Fruit fly (Drosophila melanogaster) whole organism, pupa: ENCODE results near the gene MED15.

Source experiments
- CG10348 ChIP-seq: fragments of 200-800 bp; sonication (Bioruptor generic); IDR thresholded peaks from 2 replicates; pipeline ENCODE4 v1.3.6; 2022; ENCODE audit warnings: missing biosample characterization, missing genetic modification characterization
- CG12605 ChIP-seq: fragments of 200-800 bp; sonication (Bioruptor generic); IDR thresholded peaks from 2 replicates; pipeline ENCODE4 v1.3.6; 2022; ENCODE audit warnings: missing biosample characterization, missing genetic modification characterization
- CG13204 ChIP-seq: fragments of 200-800 bp; sonication (Bioruptor generic); optimal IDR thresholded peaks from 2 replicates; lab custom pipeline; 2018; ENCODE audit warnings: missing biosample characterization, mild to moderate bottlenecking, missing genetic modification characterization, moderate library complexity
- CG14655 ChIP-seq: fragments of 200-800 bp; sonication (Bioruptor generic); optimal IDR thresholded peaks from 3 replicates; lab custom pipeline; 2017; ENCODE audit warnings: mild to moderate bottlenecking, missing biosample characterization, missing genetic modification reagents, missing genetic modification characterization
- CG15710 ChIP-seq: fragments of 200-800 bp; sonication (Bioruptor generic); optimal IDR thresholded peaks from 2 replicates; lab custom pipeline; 2018; ENCODE audit warnings: missing biosample characterization, mild to moderate bottlenecking, missing genetic modification characterization, moderate library complexity
- CG17806 ChIP-seq: fragments of 200-800 bp; sonication (Bioruptor generic); optimal IDR thresholded peaks from 2 replicates; lab custom pipeline; 2018; ENCODE audit warnings: missing biosample characterization, mild to moderate bottlenecking, missing genetic modification characterization, moderate library complexity
- CG32121 ChIP-seq: fragments of 200-800 bp; sonication (Bioruptor generic); IDR thresholded peaks from 2 replicates; pipeline ENCODE4 v1.3.6; 2022; ENCODE audit warnings: missing biosample characterization, missing genetic modification characterization
- CG34367 ChIP-seq: fragments of 200-800 bp; sonication (Bioruptor generic); optimal IDR thresholded peaks from 2 replicates; lab custom pipeline; 2018; ENCODE audit warnings: missing biosample characterization, mild to moderate bottlenecking, missing genetic modification characterization
- CG4496 ChIP-seq: fragments of 200-800 bp; sonication (Bioruptor generic); IDR thresholded peaks from 3 replicates; pipeline ENCODE4 v1.3.6; 2022; ENCODE audit warnings: missing biosample characterization, missing genetic modification characterization
- CG8159 ChIP-seq: fragments of 200-800 bp; sonication (Bioruptor generic); optimal IDR thresholded peaks from 3 replicates; lab custom pipeline; 2018; ENCODE audit warnings: missing biosample characterization, mild to moderate bottlenecking, missing genetic modification characterization, moderate library complexity
- CG8301 ChIP-seq: fragments of 200-800 bp; sonication (Bioruptor generic); optimal IDR thresholded peaks from 2 replicates; lab custom pipeline; 2018; ENCODE audit warnings: missing biosample characterization, mild to moderate bottlenecking, missing genetic modification characterization
- CG9948 ChIP-seq: fragments of 200-800 bp; sonication (Bioruptor generic); optimal IDR thresholded peaks from 2 replicates; lab custom pipeline; 2018; ENCODE audit warnings: missing biosample characterization, mild to moderate bottlenecking, missing genetic modification characterization, moderate library complexity
- D1 ChIP-seq: fragments of 200-800 bp; sonication (Bioruptor generic); optimal IDR thresholded peaks from 2 replicates; lab custom pipeline; 2018; ENCODE audit warnings: missing biosample characterization, mild to moderate bottlenecking, missing genetic modification characterization, moderate library complexity
- EcR ChIP-seq: fragments of 200-800 bp; sonication (Bioruptor generic); optimal IDR thresholded peaks from 3 replicates; lab custom pipeline; 2019; ENCODE audit warnings: missing biosample characterization, missing genetic modification characterization, mild to moderate bottlenecking, moderate library complexity, missing genetic modification reagents
- Ets98B ChIP-seq: fragments of 200-800 bp; sonication (Bioruptor generic); IDR thresholded peaks from 2 replicates; pipeline ENCODE4 v1.3.6; 2022; ENCODE audit warnings: missing biosample characterization, missing genetic modification characterization
- Pif1A ChIP-seq: fragments of 200-800 bp; sonication (Bioruptor generic); optimal IDR thresholded peaks from 3 replicates; lab custom pipeline; 2016; ENCODE audit warnings: missing biosample characterization, missing genetic modification characterization
- Pif1B ChIP-seq: fragments of 200-800 bp; sonication (Bioruptor generic); optimal IDR thresholded peaks from 3 replicates; lab custom pipeline; 2016; ENCODE audit warnings: missing biosample characterization, missing genetic modification characterization
- Snoo ChIP-seq: fragments of 200-800 bp; sonication (Bioruptor generic); optimal IDR thresholded peaks from 3 replicates; lab custom pipeline; 2017; ENCODE audit warnings: missing biosample characterization, mild to moderate bottlenecking, missing genetic modification characterization, inconsistent platforms
- fd96Ca ChIP-seq: fragments of 200-800 bp; sonication (Bioruptor generic); IDR thresholded peaks from 3 replicates; pipeline ENCODE4 v1.3.6; 2022; ENCODE audit warnings: missing biosample characterization, missing genetic modification characterization
- gl ChIP-seq: fragments of 200-800 bp; sonication (Bioruptor generic); optimal IDR thresholded peaks from 2 replicates; lab custom pipeline; 2018; ENCODE audit warnings: missing biosample characterization, mild to moderate bottlenecking, missing genetic modification characterization
- rn ChIP-seq: fragments of 200-800 bp; sonication (Bioruptor generic); IDR thresholded peaks from 2 replicates; pipeline ENCODE4 v1.3.6; 2022; ENCODE audit warnings: missing biosample characterization, missing genetic modification characterization

MED15 gene

DNA sequence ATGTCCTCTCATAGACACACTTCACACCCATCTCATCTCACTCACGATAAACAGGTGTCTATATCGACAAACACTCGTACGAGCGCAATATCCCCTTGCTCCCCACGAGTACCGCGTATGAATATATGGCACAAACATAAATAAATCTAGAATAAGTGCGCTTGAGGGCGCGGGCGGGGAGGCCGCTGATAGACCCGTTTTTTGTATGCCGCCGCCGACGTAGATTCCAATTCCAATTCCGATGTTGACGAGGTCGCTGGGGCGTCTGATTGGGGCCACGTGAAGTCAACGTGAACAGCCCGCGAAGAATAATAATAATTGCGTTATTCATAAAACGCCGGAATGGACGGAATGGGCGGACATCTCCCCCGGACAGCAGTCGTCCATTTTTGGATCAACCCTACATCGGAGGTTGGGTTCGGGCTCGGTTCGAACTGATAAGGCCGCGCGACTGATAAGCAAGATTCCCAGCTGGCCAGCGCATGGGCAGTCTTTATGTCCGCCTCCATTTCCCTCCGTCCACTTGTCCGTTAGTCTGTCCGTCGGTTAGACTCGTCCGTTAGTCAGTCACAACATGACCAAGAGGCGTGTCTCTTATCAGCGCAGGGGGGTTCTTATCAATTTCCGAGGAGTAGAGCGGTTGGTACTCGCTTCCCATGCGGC is 11.6 kb downstream of the MED15 start:
- TF ChIP-seq CG32121 (GFP tag; lab: Robert Waterston, UW) (no peak), CG8159 (tag; lab: Kevin White, UChicago) (no peak), CG12605 (GFP tag; lab: Robert Waterston, UW) (no peak), gl (tag; lab: Kevin White, UChicago) (no peak), CG34367 (tag; lab: Kevin White, UChicago) (no peak), CG17806 (no peak), Pif1B (no peak), CG13204 (GFP tag; lab: Kevin White, UChicago) (peak; percentile 30), Snoo (tag; lab: Kevin White, UChicago) (no peak), CG14655 (GFP tag; lab: Kevin White, UChicago) (no peak), fd96Ca (GFP tag; lab: Robert Waterston, UW) (no peak), Pif1A (GFP tag; lab: Kevin White, UChicago) (peak; percentile 15), Ets98B (GFP tag; lab: Robert Waterston, UW) (no peak), CG15710 (tag; lab: Kevin White, UChicago) (no peak), rn (no peak), CG4496 (GFP tag; lab: Robert Waterston, UW) (peak; percentile 12; the same call in 1 of the 3 replicates), EcR (GFP tag; lab: Kevin White, UChicago) (peak; percentile 81), D1 (no peak), CG10348 (GFP tag; lab: Robert Waterston, UW) (no peak), CG8301 (no peak), CG9948 (tag; lab: Kevin White, UChicago) (no peak)

dm6 chr2L:485127-485824 is 12.5 kb downstream of the MED15 start:
- TF ChIP-seq Ets98B (GFP tag; lab: Robert Waterston, UW) = no peak
- TF ChIP-seq CG8301 = no peak
- no peak for TF ChIP-seq gl (tag; lab: Kevin White, UChicago)
- peak; percentile 97 for TF ChIP-seq EcR (GFP tag; lab: Kevin White, UChicago)
- no peak for TF ChIP-seq CG12605 (GFP tag; lab: Robert Waterston, UW)
- no peak for TF ChIP-seq CG34367 (tag; lab: Kevin White, UChicago)
- TF ChIP-seq, all 21 proteins: peak for 1

DNA sequence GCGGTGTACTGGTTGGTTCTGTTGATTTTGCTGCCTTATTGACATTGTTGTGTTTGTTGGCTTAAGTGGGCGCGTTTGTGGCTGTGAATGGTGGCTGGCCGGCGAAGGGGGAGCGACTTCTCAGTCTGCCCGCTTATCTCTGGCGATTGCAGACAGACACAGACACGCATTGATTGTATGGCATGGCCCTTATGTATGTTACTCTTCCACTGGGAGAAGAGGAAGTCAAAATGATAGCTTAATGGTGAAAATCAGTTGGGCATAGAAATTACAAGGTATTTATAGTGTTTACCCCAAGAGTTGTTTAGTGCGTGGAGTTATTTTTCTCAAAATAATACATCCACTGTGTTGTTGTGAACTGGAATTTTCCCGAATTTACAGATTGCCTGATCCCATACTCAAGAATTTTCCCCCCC is 13.0 kb downstream of the MED15 start:
- TF ChIP-seq CG13204 (GFP tag; lab: Kevin White, UChicago) (peak; percentile 92), fd96Ca (GFP tag; lab: Robert Waterston, UW) (peak; percentile 76), CG15710 (tag; lab: Kevin White, UChicago) (peak; percentile 49), CG14655 (GFP tag; lab: Kevin White, UChicago) (peak; percentile 66), CG12605 (GFP tag; lab: Robert Waterston, UW) (peak; percentile 48), Pif1A (GFP tag; lab: Kevin White, UChicago) (peak; percentile 92), CG17806 (peak; percentile 43), CG4496 (GFP tag; lab: Robert Waterston, UW) (peak; percentile 88), gl (tag; lab: Kevin White, UChicago) (peak; percentile 89), Pif1B (peak; percentile 87), EcR (GFP tag; lab: Kevin White, UChicago) (peak; percentile 90), D1 (no peak), Snoo (tag; lab: Kevin White, UChicago) (peak; percentile 86), Ets98B (GFP tag; lab: Robert Waterston, UW) (peak; percentile 80), CG34367 (tag; lab: Kevin White, UChicago) (peak; percentile 70), CG10348 (GFP tag; lab: Robert Waterston, UW) (no peak), CG32121 (GFP tag; lab: Robert Waterston, UW) (peak; percentile 77; the same call in 1 of the 2 replicates), CG9948 (tag; lab: Kevin White, UChicago) (peak; percentile 12), rn (0 out of 2 replicates have a peak, but pooled peaks have one; percentile 28), CG8159 (tag; lab: Kevin White, UChicago) (peak; percentile 55), CG8301 (peak; percentile 52)

DNA sequence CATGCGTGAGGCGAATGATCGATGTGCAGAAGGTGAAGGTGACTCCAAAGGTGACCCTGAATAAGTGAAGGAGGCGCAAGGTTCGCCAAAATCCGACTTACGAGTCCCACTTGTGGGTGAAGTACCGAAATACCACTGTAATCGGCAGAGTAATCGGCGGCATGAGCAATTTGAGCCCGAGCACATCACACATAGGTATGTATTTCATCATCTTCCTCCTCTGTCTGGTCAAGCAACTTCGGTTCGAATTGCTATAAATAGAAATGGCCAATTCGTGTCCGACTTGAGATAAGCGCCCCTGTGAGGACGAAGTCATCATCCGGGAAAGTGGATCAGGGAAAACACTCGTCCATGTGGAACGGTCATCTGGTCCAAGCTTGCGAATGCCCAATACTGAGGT is 14.4 kb downstream of the MED15 start:
- TF ChIP-seq CG13204 (GFP tag; lab: Kevin White, UChicago) (no peak), CG32121 (GFP tag; lab: Robert Waterston, UW) (no peak), CG8301 (no peak), CG10348 (GFP tag; lab: Robert Waterston, UW) (no peak), CG12605 (GFP tag; lab: Robert Waterston, UW) (no peak), EcR (GFP tag; lab: Kevin White, UChicago) (peak; percentile 54)

DNA sequence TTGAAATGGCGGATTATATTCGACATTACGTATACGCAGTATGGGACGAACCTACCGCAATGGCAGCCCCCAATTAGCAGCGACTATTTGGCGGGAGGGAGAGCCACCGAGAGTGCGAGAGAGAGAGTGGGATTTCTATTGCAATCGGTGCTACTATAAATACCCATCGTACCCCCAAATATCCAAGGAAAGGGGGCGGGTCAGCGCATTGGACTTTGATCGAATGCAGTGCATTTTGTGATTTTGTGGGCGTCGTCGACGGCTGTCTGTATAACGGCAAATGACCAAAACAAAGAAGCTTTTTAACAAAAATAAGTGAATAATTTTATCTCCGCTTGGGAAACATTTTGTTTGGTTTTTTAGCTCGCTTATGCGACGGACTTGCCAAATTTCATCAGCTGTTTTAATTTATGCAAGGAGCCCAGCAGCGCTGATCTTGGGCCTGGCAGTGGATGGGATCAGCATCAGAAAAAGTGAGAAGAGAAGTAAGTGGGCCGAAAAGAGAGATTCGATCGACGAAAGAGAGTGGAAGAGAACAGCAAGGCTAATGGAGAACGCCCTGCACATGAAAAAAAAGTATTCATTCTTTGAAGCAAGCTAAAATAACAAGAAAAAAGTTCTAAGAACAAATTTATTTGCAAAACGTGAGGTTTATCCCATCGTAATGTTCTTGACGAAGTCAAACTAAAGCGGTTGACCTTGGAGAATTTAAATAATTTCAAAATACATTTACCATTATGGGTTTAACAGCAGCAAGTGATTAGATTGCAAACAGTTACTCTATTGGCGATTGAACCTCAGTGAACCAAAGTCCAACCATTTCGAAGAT is 15.1 kb downstream of the MED15 start:
- no peak for TF ChIP-seq gl (tag; lab: Kevin White, UChicago)
- no peak for TF ChIP-seq fd96Ca (GFP tag; lab: Robert Waterston, UW)
- TF ChIP-seq rn = no peak
- TF ChIP-seq CG32121 (GFP tag; lab: Robert Waterston, UW) = peak; percentile 70
- peak; percentile 27 for TF ChIP-seq CG34367 (tag; lab: Kevin White, UChicago)
- TF ChIP-seq CG10348 (GFP tag; lab: Robert Waterston, UW) = no peak
- TF ChIP-seq CG8301 = peak; percentile 18
- TF ChIP-seq CG14655 (GFP tag; lab: Kevin White, UChicago) = peak; percentile 25
- TF ChIP-seq CG12605 (GFP tag; lab: Robert Waterston, UW) = peak; percentile 31; the same call in 1 of the 2 replicates
- peak; percentile 31 for TF ChIP-seq Pif1B
- TF ChIP-seq D1 = no peak
- TF ChIP-seq CG17806 = peak; percentile 53
- peak; percentile 55 for TF ChIP-seq CG15710 (tag; lab: Kevin White, UChicago)
- TF ChIP-seq EcR (GFP tag; lab: Kevin White, UChicago) = no peak
- TF ChIP-seq CG9948 (tag; lab: Kevin White, UChicago) = peak; percentile 40
- peak; percentile 41; the same call in 1 of the 2 replicates for TF ChIP-seq Ets98B (GFP tag; lab: Robert Waterston, UW)
- TF ChIP-seq Pif1A (GFP tag; lab: Kevin White, UChicago) = peak; percentile 20
- TF ChIP-seq CG8159 (tag; lab: Kevin White, UChicago) = peak; percentile 61
- peak; percentile 71 for TF ChIP-seq CG4496 (GFP tag; lab: Robert Waterston, UW)
